Worm (Caenorhabditis elegans) whole organism, young adult: Measurements from ENCODE around the gene acd-4.

Experiments used
- B0261.1 ChIP-seq: sonication (generic microtip); optimal IDR thresholded peaks from 2 replicates; lab custom pipeline; 2016; ENCODE audit warnings: mild to moderate bottlenecking, missing genetic modification characterization, moderate library complexity, missing compliant biosample characterization
- F52B5.7 ChIP-seq: sonication (generic microtip); optimal IDR thresholded peaks from 2 replicates; lab custom pipeline; 2016; ENCODE audit warnings: mild to moderate bottlenecking, missing genetic modification characterization, missing compliant biosample characterization
- F57A8.1 ChIP-seq: fragments of 200-800 bp; sonication (Bioruptor generic); optimal IDR thresholded peaks from 2 replicates; lab custom pipeline; 2018; ENCODE audit warnings: mild to moderate bottlenecking, missing genetic modification characterization, moderate library complexity, missing compliant biosample characterization
- K12H6.12 ChIP-seq: fragments of 200-800 bp; sonication (Bioruptor generic); optimal IDR thresholded peaks from 2 replicates; lab custom pipeline; 2018; ENCODE audit warnings: mild to moderate bottlenecking, missing genetic modification characterization, missing compliant biosample characterization
- ceh-40 ChIP-seq: fragments of 200-800 bp; sonication (Bioruptor generic); IDR thresholded peaks from 2 replicates; pipeline ENCODE4 v1.3.6; 2022; ENCODE audit warnings: missing genetic modification characterization, missing compliant biosample characterization
- ceh-58 ChIP-seq: fragments of 200-800 bp; sonication (Bioruptor generic); IDR thresholded peaks from 2 replicates; pipeline ENCODE4 v1.3.6; 2022; ENCODE audit warnings: missing genetic modification characterization, missing compliant biosample characterization
- gei-17 ChIP-seq: fragments of 200-800 bp; sonication (Bioruptor generic); optimal IDR thresholded peaks from 2 replicates; lab custom pipeline; 2018; ENCODE audit warnings: mild to moderate bottlenecking, missing genetic modification characterization, missing compliant biosample characterization
- lin-54 ChIP-seq: fragments of 200-800 bp; sonication (Bioruptor generic); optimal IDR thresholded peaks from 2 replicates; lab custom pipeline; 2018; ENCODE audit warnings: mild to moderate bottlenecking, missing genetic modification characterization, missing compliant biosample characterization
- mel-28 ChIP-seq: sonication (generic microtip); optimal IDR thresholded peaks from 2 replicates; lab custom pipeline; 2016; ENCODE audit warnings: borderline replicate concordance, mild to moderate bottlenecking, missing genetic modification characterization, missing compliant biosample characterization
- snpc-4 ChIP-seq, 5 experiments: fragments of 150-350 bp in 1 of 5; sonication (generic microtip) in 4 of 5; optimal IDR thresholded peaks; 2 replicates each; lab custom pipeline; 2014 to 2018; ENCODE audit warnings: missing genetic modification characterization in 5 of 5, missing biosample characterization in 3 of 5, antibody characterized with exemption in 2 of 5, mild to moderate bottlenecking in 2 of 5, missing compliant biosample characterization in 2 of 5, missing genotype in 2 of 5, moderate library complexity in 2 of 5, missing genetic modification reagents in 1 of 5
- unc-62 ChIP-seq: fragments of 150-350 bp; optimal IDR thresholded peaks from 2 replicates; lab custom pipeline; 2014; ENCODE audit warnings: missing biosample characterization, missing genetic modification reagents, missing genetic modification characterization
- ztf-3 ChIP-seq: fragments of 200-800 bp; sonication (Bioruptor generic); optimal IDR thresholded peaks from 2 replicates; lab custom pipeline; 2018; ENCODE audit warnings: mild to moderate bottlenecking, missing genetic modification characterization, missing compliant biosample characterization

ce11 chrV:8601420-8601819 lies 36.6 kb upstream of the acd-4 start, which contains the start of gene F41E6.8:
- TF ChIP-seq B0261.1 (tag; lab: Kevin White, UChicago), result no peak
- no peak for TF ChIP-seq mel-28 (tag; lab: Kevin White, UChicago)
- TF ChIP-seq snpc-4 (GFP tag; optimal IDR thresholded peaks at IDR 0.05; lab: Kevin White, UChicago), result no peak
- no peak for TF ChIP-seq snpc-4 (tag; optimal IDR thresholded peaks at IDR 0.05; lab: Kevin White, UChicago)
- TF ChIP-seq ztf-3 (GFP tag; lab: Kevin White, UChicago), result no peak
- TF ChIP-seq ceh-40, result no peak
- TF ChIP-seq lin-54 (GFP tag; lab: Kevin White, UChicago), result no peak
- no peak for TF ChIP-seq ceh-58 (GFP tag; lab: Robert Waterston, UW)
- no peak for TF ChIP-seq F52B5.7 (tag; lab: Kevin White, UChicago)
- no peak for TF ChIP-seq K12H6.12 (tag; lab: Kevin White, UChicago)
- TF ChIP-seq gei-17 (GFP tag; lab: Kevin White, UChicago), result no peak
- TF ChIP-seq F57A8.1, result no peak
- no peak for TF ChIP-seq unc-62 (GFP tag; lab: Kevin White, UChicago)
